Worm (Caenorhabditis elegans): Measurements from ENCODE around the gene mlc-7.

mlc-7 gene

DNA sequence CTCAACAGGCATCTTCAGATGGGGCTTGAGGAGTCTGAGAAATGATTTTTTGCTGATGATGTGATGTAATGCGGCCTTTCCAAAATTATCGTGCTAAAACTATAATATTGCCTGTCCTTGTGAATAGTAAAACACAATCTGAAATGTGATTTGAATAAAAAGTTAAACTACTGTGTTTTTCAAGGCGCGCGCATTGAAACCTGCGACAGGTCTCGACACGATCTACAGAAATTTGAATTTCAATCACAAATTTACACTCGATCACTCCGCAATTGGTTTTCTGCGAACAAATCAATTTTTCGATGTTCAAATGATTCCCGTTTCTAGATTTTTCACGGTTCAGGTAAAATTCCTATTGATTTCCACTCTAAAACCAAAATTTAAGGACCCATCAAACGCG lies 4.4 kb downstream of the mlc-7 start, which contains the start of gene toca-2:
Gene toca-2, plus strand, starts transcription at position 208 of the 400 bp plus-strand sequence.
- TF ChIP-seq hlh-12 (tag; optimal IDR thresholded peaks at IDR 0.05) (no peak), lsl-1 (GFP tag; optimal IDR thresholded peaks at IDR 0.05) (peak; percentile 93), rpc-1 (optimal IDR thresholded peaks at IDR 0.05) (no peak), rpc-1 (tag; optimal IDR thresholded peaks at IDR 0.05) (no peak), efl-1 (GFP tag; optimal IDR thresholded peaks at IDR 0.05) (peak; percentile 37), ceh-100 (GFP tag; IDR thresholded peaks at IDR 0.05) (no peak), attf-6 (GFP tag; IDR thresholded peaks at IDR 0.05) (no peak), bed-1 (GFP tag; IDR thresholded peaks at IDR 0.05) (no peak), madf-6 (GFP tag; IDR thresholded peaks at IDR 0.05) (peak; percentile 87), nfya-2 (GFP tag; IDR thresholded peaks at IDR 0.05) (no peak), madf-3 (GFP tag; IDR thresholded peaks at IDR 0.05) (no peak), pha-4 (tag; optimal IDR thresholded peaks at IDR 0.05) (no peak), nhr-80 (tag; optimal IDR thresholded peaks at IDR 0.05) (no peak), K12H6.12 (tag; optimal IDR thresholded peaks at IDR 0.05) (no peak), nhr-179 (tag; optimal IDR thresholded peaks at IDR 0.05) (no peak), dox-1 (GFP tag; IDR thresholded peaks at IDR 0.05) (0 out of 2 replicates have a peak, but pooled peaks have one; percentile 22), ccch-3 (GFP tag; optimal IDR thresholded peaks at IDR 0.05) (no peak), F10E7.11 (tag; optimal IDR thresholded peaks at IDR 0.05) (no peak), D2030.7 (GFP tag; IDR thresholded peaks at IDR 0.05) (peak; percentile 73), ztf-26 (tag; optimal IDR thresholded peaks at IDR 0.05) (no peak), T26A5.8 (tag; optimal IDR thresholded peaks at IDR 0.05) (no peak), ceh-27 (GFP tag; optimal IDR thresholded peaks at IDR 0.05) (no peak), xnd-1 (tag; optimal IDR thresholded peaks at IDR 0.05) (peak; percentile 87), ceh-58 (GFP tag; IDR thresholded peaks at IDR 0.05) (no peak), madf-8 (GFP tag; conservative IDR thresholded peaks at IDR 0.05) (peak; percentile 64), ztf-18 (tag; optimal IDR thresholded peaks at IDR 0.05) (no peak), somi-1 (GFP tag; optimal IDR thresholded peaks at IDR 0.05) (no peak), tlf-1 (GFP tag; optimal IDR thresholded peaks at IDR 0.05) (no peak), let-526 (GFP tag; IDR thresholded peaks at IDR 0.05) (no peak), athp-1 (tag; optimal IDR thresholded peaks at IDR 0.05) (no peak), snpc-4 (GFP tag; optimal IDR thresholded peaks at IDR 0.05) (no peak), snpc-4 (tag; optimal IDR thresholded peaks at IDR 0.05) (peak in 1 of 4 experiments; percentile 7), tbp1 (GFP tag; optimal IDR thresholded peaks at IDR 0.05) (no peak), T07F8.4 (tag; optimal IDR thresholded peaks at IDR 0.05) (no peak), lir-1 (GFP tag; conservative IDR thresholded peaks at IDR 0.05) (no peak), egl-18 (GFP tag; IDR thresholded peaks at IDR 0.05) (no peak), Y67H2A.10 (GFP tag; conservative IDR thresholded peaks at IDR 0.05) (no peak), F33H1.4 (GFP tag; IDR thresholded peaks at IDR 0.05) (peak; percentile 91), ceh-91 (GFP tag; IDR thresholded peaks at IDR 0.05) (no peak), ztf-22 (GFP tag; optimal IDR thresholded peaks at IDR 0.05) (no peak), tbx-9 (tag; optimal IDR thresholded peaks at IDR 0.05; ENCODE audit: borderline replicate concordance) (no peak), mel-28 (tag; optimal IDR thresholded peaks at IDR 0.05; ENCODE audit: borderline replicate concordance) (no peak), nhr-27 (tag; optimal IDR thresholded peaks at IDR 0.05) (no peak), die-1 (tag; optimal IDR thresholded peaks at IDR 0.05) (no peak), ceh-79 (tag; optimal IDR thresholded peaks at IDR 0.05) (no peak), unc-62 (GFP tag; optimal IDR thresholded peaks at IDR 0.05) (no peak), sdz-38 (tag; optimal IDR thresholded peaks at IDR 0.05) (no peak), atf-7 (tag; optimal IDR thresholded peaks at IDR 0.05) (no peak), lin-54 (GFP tag; optimal IDR thresholded peaks at IDR 0.05) (peak; percentile 74), hrde-1 (tag; optimal IDR thresholded peaks at IDR 0.05; ENCODE audit: borderline replicate concordance) (no peak), nfya-1 (tag; optimal IDR thresholded peaks at IDR 0.05; ENCODE audit: borderline replicate concordance, insufficient read depth) (no peak)
